Worm (Caenorhabditis elegans) whole organism, mixed stage, embryonic: ENCODE data around the gene fbxa-218.

Experiments used
- bed-3 ChIP-seq: fragments of 200-800 bp; sonication (Bioruptor generic); optimal IDR thresholded peaks from 3 replicates; lab custom pipeline; 2018; ENCODE audit warnings: mild to moderate bottlenecking, missing genetic modification characterization, moderate library complexity, missing compliant biosample characterization
- ceh-39 ChIP-seq: fragments of 150-350 bp; optimal IDR thresholded peaks from 2 replicates; lab custom pipeline; 2014; ENCODE audit warnings: missing biosample characterization, missing genetic modification characterization
- ceh-83 ChIP-seq: fragments of 200-800 bp; sonication (Bioruptor generic); optimal IDR thresholded peaks from 2 replicates; lab custom pipeline; 2018; ENCODE audit warnings: mild to moderate bottlenecking, missing genetic modification characterization, missing compliant biosample characterization
- ces-1 ChIP-seq: fragments of 150-350 bp; optimal IDR thresholded peaks from 2 replicates; lab custom pipeline; 2014; ENCODE audit warnings: missing biosample characterization, missing genetic modification reagents, missing genetic modification characterization
- cnd-1 ChIP-seq: fragments of 200-800 bp; sonication (Bioruptor generic); optimal IDR thresholded peaks from 2 replicates; lab custom pipeline; 2018; ENCODE audit warnings: mild to moderate bottlenecking, missing genetic modification characterization, missing compliant biosample characterization
- drap-1 ChIP-seq: fragments of 200-800 bp; sonication (Bioruptor generic); optimal IDR thresholded peaks from 3 replicates; lab custom pipeline; 2018; ENCODE audit warnings: mild to moderate bottlenecking, missing genetic modification characterization, missing compliant biosample characterization
- flh-1 ChIP-seq: fragments of 200-800 bp; sonication (Bioruptor generic); optimal IDR thresholded peaks from 2 replicates; lab custom pipeline; 2018; ENCODE audit warnings: mild to moderate bottlenecking, missing genetic modification characterization, moderate library complexity, missing compliant biosample characterization
- ham-2 ChIP-seq: fragments of 200-800 bp; sonication (Bioruptor generic); optimal IDR thresholded peaks from 2 replicates; lab custom pipeline; 2018; ENCODE audit warnings: mild to moderate bottlenecking, missing genetic modification characterization, missing compliant biosample characterization
- hlh-1 ChIP-seq: fragments of 150-350 bp; optimal IDR thresholded peaks from 2 replicates; lab custom pipeline; 2014; ENCODE audit warnings: missing biosample characterization, missing genetic modification reagents, missing genetic modification characterization
- lin-13 ChIP-seq: fragments of 150-350 bp; optimal IDR thresholded peaks from 2 replicates; lab custom pipeline; 2014; ENCODE audit warnings: missing biosample characterization, missing genetic modification characterization
- lin-32 ChIP-seq: fragments of 200-800 bp; sonication (Bioruptor generic); optimal IDR thresholded peaks from 2 replicates; lab custom pipeline; 2018; ENCODE audit warnings: mild to moderate bottlenecking, missing genetic modification characterization, missing compliant biosample characterization
- lsy-2 ChIP-seq: fragments of 150-350 bp; optimal IDR thresholded peaks from 2 replicates; lab custom pipeline; 2014; ENCODE audit warnings: missing biosample characterization, missing genetic modification characterization
- mab-5 ChIP-seq: fragments of 150-350 bp; optimal IDR thresholded peaks from 2 replicates; lab custom pipeline; 2014; ENCODE audit warnings: missing biosample characterization, missing genetic modification characterization
- mep-1 ChIP-seq: fragments of 150-350 bp; optimal IDR thresholded peaks from 2 replicates; lab custom pipeline; 2017; ENCODE audit warnings: missing biosample characterization, missing genetic modification reagents, missing genetic modification characterization, inconsistent platforms
- mls-2 ChIP-seq: sonication (generic microtip); optimal IDR thresholded peaks from 2 replicates; lab custom pipeline; 2016; ENCODE audit warnings: mild to moderate bottlenecking, missing genetic modification characterization, moderate library complexity, missing compliant biosample characterization
- nhr-2 ChIP-seq: fragments of 150-350 bp; optimal IDR thresholded peaks from 2 replicates; lab custom pipeline; 2014; ENCODE audit warnings: missing biosample characterization, missing genetic modification characterization
- nhr-237 ChIP-seq: fragments of 150-350 bp; optimal IDR thresholded peaks from 2 replicates; lab custom pipeline; 2014; ENCODE audit warnings: missing biosample characterization, missing genetic modification characterization
- nhr-28 ChIP-seq: fragments of 150-350 bp; optimal IDR thresholded peaks from 2 replicates; lab custom pipeline; 2014; ENCODE audit warnings: missing biosample characterization, missing genetic modification characterization
- pha-4 ChIP-seq: fragments of 150-350 bp; optimal IDR thresholded peaks from 2 replicates; lab custom pipeline; 2018; ENCODE audit warnings: missing biosample characterization, missing genetic modification reagents, missing genetic modification characterization
- sem-2 ChIP-seq: fragments of 200-800 bp; sonication (Bioruptor generic); optimal IDR thresholded peaks from 2 replicates; lab custom pipeline; 2018; ENCODE audit warnings: mild to moderate bottlenecking, missing genetic modification characterization, missing compliant biosample characterization
- sptf-1 ChIP-seq: sonication (generic microtip); optimal IDR thresholded peaks from 2 replicates; lab custom pipeline; 2017; ENCODE audit warnings: mild to moderate bottlenecking, missing genetic modification characterization, moderate library complexity, missing compliant biosample characterization
- unc-120 ChIP-seq: sonication (generic microtip); optimal IDR thresholded peaks from 2 replicates; lab custom pipeline; 2017; ENCODE audit warnings: missing genetic modification characterization, missing compliant biosample characterization; ENCODE audit not compliant: poor library complexity, severe bottlenecking
- unc-39 ChIP-seq: fragments of 150-350 bp; optimal IDR thresholded peaks from 2 replicates; lab custom pipeline; 2014; ENCODE audit warnings: missing biosample characterization, missing genetic modification characterization
- unc-62 ChIP-seq: fragments of 150-350 bp; optimal IDR thresholded peaks from 2 replicates; lab custom pipeline; 2014; ENCODE audit warnings: missing biosample characterization, missing genetic modification reagents, missing genetic modification characterization
- zip-8 ChIP-seq: fragments of 150-350 bp; optimal IDR thresholded peaks from 2 replicates; lab custom pipeline; 2014; ENCODE audit warnings: missing biosample characterization, missing genetic modification characterization
- ztf-11 ChIP-seq: fragments of 150-350 bp; optimal IDR thresholded peaks from 2 replicates; lab custom pipeline; 2014; ENCODE audit warnings: missing biosample characterization, missing genetic modification characterization

Gene fbxa-218

ce11 chrIII:12453315-12453714 lies 17.0 kb downstream of the fbxa-218 start, which contains the start of gene ani-1:
ani-1 (minus strand) TSS chrIII:12453375.
- TF ChIP-seq lin-13 (tag; lab: Kevin White, UChicago) (peak; percentile 48), ham-2 (GFP tag; lab: Kevin White, UChicago) (no peak), ces-1 (peak; percentile 47), nhr-237 (tag; lab: Kevin White, UChicago) (peak; percentile 15), ceh-83 (GFP tag; lab: Kevin White, UChicago) (no peak), hlh-1 (peak; percentile 9), unc-39 (tag; lab: Kevin White, UChicago) (no peak), sptf-1 (tag; lab: Kevin White, UChicago) (peak; percentile 44), mls-2 (peak; percentile 61), ztf-11 (tag; lab: Kevin White, UChicago) (no peak), lsy-2 (tag; lab: Kevin White, UChicago) (peak; percentile 71), mep-1 (tag; lab: Kevin White, UChicago) (peak; percentile 78), lin-32 (no peak)

- no peak for TF ChIP-seq mls-2
Measured at ce11 chrIII:12453785-12454184, 17.5 kb downstream of the fbxa-218 start.

ce11 chrIII:12455651-12456420 lies 19.5 kb downstream of the fbxa-218 start:
- TF ChIP-seq ham-2 (GFP tag; lab: Kevin White, UChicago) (no peak), lsy-2 (tag; lab: Kevin White, UChicago) (no peak), ztf-11 (tag; lab: Kevin White, UChicago) (no peak), nhr-237 (tag; lab: Kevin White, UChicago) (no peak), ceh-39 (tag; lab: Kevin White, UChicago) (no peak), bed-3 (no peak), unc-62 (no peak), unc-39 (tag; lab: Kevin White, UChicago) (no peak), mab-5 (tag; lab: Kevin White, UChicago) (no peak), hlh-1 (no peak), unc-120 (tag; lab: Kevin White, UChicago) (no peak), sem-2 (GFP tag; lab: Kevin White, UChicago) (no peak), mls-2 (no peak), sptf-1 (tag; lab: Kevin White, UChicago) (no peak), mep-1 (tag; lab: Kevin White, UChicago) (no peak), nhr-28 (no peak), drap-1 (GFP tag; lab: Kevin White, UChicago) (no peak), cnd-1 (tag; lab: Kevin White, UChicago) (no peak)
- TF ChIP-seq, all 35 proteins: peak for 0

ce11 chrIII:12456801-12457647 lies 20.7 kb downstream of the fbxa-218 start, which contains the start of the genes scav-3 and Y49E10.21:
scav-3 (minus strand) TSS chrIII:12456850.
Y49E10.21 (plus strand) TSS chrIII:12457597.
- TF ChIP-seq ceh-83 (GFP tag; lab: Kevin White, UChicago) (no peak), mep-1 (tag; lab: Kevin White, UChicago) (peak; percentile 10)

- TF ChIP-seq nhr-2 (tag; lab: Kevin White, UChicago): no peak
- no peak for TF ChIP-seq unc-39 (tag; lab: Kevin White, UChicago)
- no peak for TF ChIP-seq pha-4 (tag; lab: Kevin White, UChicago)
- TF ChIP-seq nhr-28: no peak
- TF ChIP-seq lin-13 (tag; lab: Kevin White, UChicago): no peak
Measured at ce11 chrIII:12458970-12459369, 22.7 kb downstream of the fbxa-218 start.

- TF ChIP-seq zip-8: no peak
- no peak for TF ChIP-seq ham-2 (GFP tag; lab: Kevin White, UChicago)
- no peak for TF ChIP-seq lin-13 (tag; lab: Kevin White, UChicago)
- no peak for TF ChIP-seq hlh-1
- TF ChIP-seq pha-4 (tag; lab: Kevin White, UChicago): no peak
- no peak for TF ChIP-seq nhr-237 (tag; lab: Kevin White, UChicago)
- TF ChIP-seq cnd-1 (tag; lab: Kevin White, UChicago): no peak
- no peak for TF ChIP-seq mab-5 (tag; lab: Kevin White, UChicago)
- TF ChIP-seq flh-1 (GFP tag; lab: Kevin White, UChicago): no peak
Measured at ce11 chrIII:12466310-12466709, 30.0 kb downstream of the fbxa-218 start, which contains the start of gene pstk-1. pstk-1 (plus strand) TSS chrIII:12466610.
